Fruit fly (Drosophila melanogaster) whole organism, wandering third instar larva: ENCODE data around the gene fbl.
A peak's percentile ranks its signal among the peaks of the same experiment; 100 is the strongest.

ENCODE experiments used
- Abd-B ChIP-seq: fragments of >200 bp; optimal IDR thresholded peaks from 2 replicates; lab custom pipeline; 2017; ENCODE audit warnings: missing biosample characterization, missing genetic modification characterization
- CG32264 ChIP-seq: fragments of 200-800 bp; sonication (Bioruptor generic); optimal IDR thresholded peaks from 2 replicates; lab custom pipeline; 2016; ENCODE audit warnings: missing biosample characterization, missing genetic modification characterization
- CG9705 ChIP-seq: fragments of 200-800 bp; sonication (Bioruptor generic); optimal IDR thresholded peaks from 2 replicates; lab custom pipeline; 2018; ENCODE audit warnings: missing biosample characterization, mild to moderate bottlenecking, missing genetic modification characterization
- CrebA ChIP-seq: fragments of 200-800 bp; sonication (Bioruptor generic); optimal IDR thresholded peaks from 2 replicates; lab custom pipeline; 2016; ENCODE audit warnings: missing biosample characterization, mild to moderate bottlenecking, missing genetic modification characterization, borderline replicate concordance
- Dfd ChIP-seq: fragments of >200 bp; optimal IDR thresholded peaks from 2 replicates; lab custom pipeline; 2017; ENCODE audit warnings: missing biosample characterization, missing genetic modification characterization
- Dif ChIP-seq: fragments of 200-275, 200-300 bp; sonication (Bioruptor generic); optimal IDR thresholded peaks from 2 replicates; lab custom pipeline; 2018; ENCODE audit warnings: missing biosample characterization, missing genetic modification characterization; ENCODE audit not compliant: partially characterized antibody
- GATAd ChIP-seq: sonication (Bioruptor generic); optimal IDR thresholded peaks from 2 replicates; lab custom pipeline; 2016; ENCODE audit warnings: missing biosample characterization, missing genetic modification characterization
- HLH106 ChIP-seq: fragments of 200-800 bp; optimal IDR thresholded peaks from 3 replicates; lab custom pipeline; 2019; ENCODE audit warnings: missing biosample characterization, mild to moderate bottlenecking, missing genetic modification characterization, moderate library complexity
- Hnf4 ChIP-seq: fragments of 200-800 bp; sonication (Bioruptor generic); optimal IDR thresholded peaks from 2 replicates; lab custom pipeline; 2016; ENCODE audit warnings: missing biosample characterization, mild to moderate bottlenecking, missing genetic modification characterization
- Hr78 ChIP-seq: fragments of >200 bp; optimal IDR thresholded peaks from 2 replicates; lab custom pipeline; 2017; ENCODE audit warnings: missing biosample characterization, missing genetic modification characterization
- Hr83 ChIP-seq: fragments of 200-300 bp; sonication (Bioruptor generic); optimal IDR thresholded peaks from 2 replicates; lab custom pipeline; 2016; ENCODE audit warnings: missing biosample characterization, mild to moderate bottlenecking, missing genetic modification characterization, moderate library complexity; ENCODE audit not compliant: poor library complexity, severe bottlenecking
- Jra ChIP-seq: sonication (Bioruptor generic); optimal IDR thresholded peaks from 2 replicates; lab custom pipeline; 2016; ENCODE audit warnings: missing biosample characterization, missing genetic modification characterization
- Mio ChIP-seq: sonication (Bioruptor generic); optimal IDR thresholded peaks from 2 replicates; lab custom pipeline; 2016; ENCODE audit warnings: missing biosample characterization, missing genetic modification characterization
- Myc ChIP-seq: fragments of >200 bp; optimal IDR thresholded peaks from 2 replicates; lab custom pipeline; 2017
- N ChIP-seq: fragments of >200 bp; optimal IDR thresholded peaks from 2 replicates; lab custom pipeline; 2018; ENCODE audit warnings: missing biosample characterization, missing external identifiers, missing genetic modification characterization
- OdsH ChIP-seq: fragments of 200-800 bp; sonication (Bioruptor generic); optimal IDR thresholded peaks from 2 replicates; lab custom pipeline; 2016; ENCODE audit warnings: missing biosample characterization, mild to moderate bottlenecking, missing genetic modification characterization
- Rel ChIP-seq, 2 experiments: fragments of 200-800 bp; sonication (Bioruptor generic) in 1 of 2; optimal IDR thresholded peaks; 2 replicates in 1 of 2; 3 replicates in 1 of 2; lab custom pipeline; 2016 to 2019; ENCODE audit warnings: mild to moderate bottlenecking in 2 of 2, missing biosample characterization in 2 of 2, missing genetic modification characterization in 2 of 2, moderate library complexity in 1 of 2
- Sp1 ChIP-seq: fragments of 200-800 bp; sonication (Bioruptor generic); optimal IDR thresholded peaks from 3 replicates; lab custom pipeline; 2019; ENCODE audit warnings: missing biosample characterization, mild to moderate bottlenecking, missing genetic modification characterization, moderate library complexity
- Vsx2 ChIP-seq: fragments of 200-300, 225-300 bp; sonication (Bioruptor generic); optimal IDR thresholded peaks from 2 replicates; lab custom pipeline; 2018; ENCODE audit warnings: missing biosample characterization, missing genetic modification characterization; ENCODE audit not compliant: partially characterized antibody
- br ChIP-seq: fragments of 200-800 bp; sonication (Bioruptor generic); optimal IDR thresholded peaks from 2 replicates; lab custom pipeline; 2016; ENCODE audit warnings: missing biosample characterization, missing genetic modification characterization
- brk ChIP-seq: fragments of 200-800 bp; sonication (Bioruptor generic); optimal IDR thresholded peaks from 2 replicates; lab custom pipeline; 2016; ENCODE audit warnings: missing biosample characterization, mild to moderate bottlenecking, missing genetic modification characterization
- dl ChIP-seq, 2 experiments: fragments of 175-275, 200-275 bp in 1 of 2; fragments of 200-275 bp in 1 of 2; sonication (Bioruptor generic); optimal IDR thresholded peaks; lab custom pipeline; 2018; ENCODE audit warnings: mild to moderate bottlenecking in 2 of 2, missing biosample characterization in 2 of 2, missing genetic modification characterization in 2 of 2, moderate library complexity in 2 of 2; ENCODE audit not compliant: partially characterized antibody in 2 of 2, insufficient read depth in 1 of 2
- dmrt93B ChIP-seq: fragments of 200-800 bp; sonication (Bioruptor generic); optimal IDR thresholded peaks from 2 replicates; lab custom pipeline; 2018; ENCODE audit warnings: missing biosample characterization, mild to moderate bottlenecking, missing genetic modification characterization
- dsf ChIP-seq: sonication (Bioruptor generic); optimal IDR thresholded peaks from 2 replicates; lab custom pipeline; 2016; ENCODE audit warnings: missing biosample characterization, missing genetic modification characterization, borderline replicate concordance
- ey ChIP-seq: fragments of 200-800 bp; sonication (Bioruptor generic); optimal IDR thresholded peaks from 2 replicates; lab custom pipeline; 2016; ENCODE audit warnings: missing biosample characterization, missing genetic modification characterization
- foxo ChIP-seq, 2 experiments: fragments of 200-800 bp; sonication (Bioruptor generic); optimal IDR thresholded peaks; 2 replicates in 1 of 2; 3 replicates in 1 of 2; lab custom pipeline; 2016 to 2017; ENCODE audit warnings: missing biosample characterization in 2 of 2, missing genetic modification characterization in 2 of 2
- fru ChIP-seq: fragments of 200-800 bp; sonication (Bioruptor generic); optimal IDR thresholded peaks from 3 replicates; lab custom pipeline; 2016; ENCODE audit warnings: missing biosample characterization, mild to moderate bottlenecking, missing genetic modification characterization
- h ChIP-seq: fragments of 200-800 bp; sonication (Bioruptor generic); optimal IDR thresholded peaks from 3 replicates; lab custom pipeline; 2016; ENCODE audit warnings: missing biosample characterization, mild to moderate bottlenecking, missing genetic modification characterization
- jim ChIP-seq: fragments of 175-275, 200-325 bp; sonication (Bioruptor generic); optimal IDR thresholded peaks from 2 replicates; lab custom pipeline; 2016; ENCODE audit warnings: missing biosample characterization, mild to moderate bottlenecking, missing genetic modification characterization
- lola ChIP-seq: fragments of >200 bp; optimal IDR thresholded peaks from 2 replicates; lab custom pipeline; 2017; ENCODE audit warnings: missing biosample characterization, missing genetic modification characterization
- pan ChIP-seq: fragments of >200 bp; optimal IDR thresholded peaks from 2 replicates; lab custom pipeline; 2017
- psq ChIP-seq: fragments of 200-800 bp; sonication (Bioruptor generic); optimal IDR thresholded peaks from 3 replicates; lab custom pipeline; 2017; ENCODE audit warnings: missing biosample characterization, mild to moderate bottlenecking, missing genetic modification characterization, moderate library complexity
- rgr ChIP-seq: fragments of 200-800 bp; sonication (Bioruptor generic); optimal IDR thresholded peaks from 3 replicates; lab custom pipeline; 2016; ENCODE audit warnings: missing biosample characterization, mild to moderate bottlenecking, missing genetic modification characterization
- sage ChIP-seq: fragments of 200-800 bp; sonication (Bioruptor generic); optimal IDR thresholded peaks from 2 replicates; lab custom pipeline; 2016; ENCODE audit warnings: missing biosample characterization, mild to moderate bottlenecking, missing genetic modification characterization
- sv ChIP-seq: fragments of 200-800 bp; sonication (Bioruptor generic); optimal IDR thresholded peaks from 3 replicates; lab custom pipeline; 2016; ENCODE audit warnings: missing biosample characterization, missing genetic modification characterization
- tai ChIP-seq: sonication (Bioruptor generic); optimal IDR thresholded peaks from 2 replicates; lab custom pipeline; 2016; ENCODE audit warnings: missing biosample characterization, missing genetic modification characterization
- usp ChIP-seq: fragments of >200 bp; optimal IDR thresholded peaks from 2 replicates; lab custom pipeline; 2017; ENCODE audit warnings: missing biosample characterization, missing genetic modification characterization
- woc ChIP-seq: sonication (Bioruptor generic); optimal IDR thresholded peaks from 2 replicates; lab custom pipeline; 2016; ENCODE audit warnings: missing biosample characterization, mild to moderate bottlenecking, missing genetic modification characterization

The fbl gene

DNA sequence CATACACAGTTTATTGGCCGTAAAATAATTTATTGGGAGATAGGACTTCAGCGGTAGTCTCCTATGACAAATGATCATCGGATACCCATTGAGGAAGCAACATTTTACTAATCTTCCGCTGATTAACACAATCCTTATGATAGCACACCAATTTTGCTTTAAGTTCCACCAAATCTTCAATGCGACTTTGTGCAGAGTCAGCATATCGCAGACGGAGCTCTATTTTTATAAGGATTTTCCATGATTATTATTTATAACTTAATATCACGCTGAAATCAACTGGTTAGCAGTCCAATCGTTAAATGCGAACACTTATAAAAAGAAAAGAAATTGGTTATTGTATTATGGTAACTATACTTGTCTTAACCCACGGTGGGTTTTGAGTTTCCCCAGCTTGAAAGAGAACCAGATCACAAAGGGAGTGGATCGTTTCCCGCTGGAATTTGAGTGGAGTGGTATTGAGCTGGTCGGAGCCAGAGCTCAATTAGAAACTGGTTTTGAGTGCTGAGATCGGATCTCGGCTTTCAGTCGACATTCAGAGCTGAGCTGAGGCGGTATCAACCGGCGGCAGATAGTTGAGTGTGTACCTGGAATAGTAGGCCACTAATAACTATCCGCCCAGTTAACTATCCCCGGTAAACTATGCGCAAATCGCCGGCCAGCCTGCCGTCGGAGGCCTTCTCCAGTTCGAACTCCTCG is 17.4 kb upstream of the fbl start, which contains the start of the genes Toll-9 and in:
Gene Toll-9, minus strand, starts transcription at position 51 of the 699 bp plus-strand sequence.
Gene in, plus strand, starts transcription at position 525 of the 699 bp plus-strand sequence.
- TF ChIP-seq HLH106 (tag; lab: Kevin White, UChicago) (no peak), h (no peak), Dif (GFP tag; lab: Kevin White, UChicago) (peak; percentile 40)

DNA sequence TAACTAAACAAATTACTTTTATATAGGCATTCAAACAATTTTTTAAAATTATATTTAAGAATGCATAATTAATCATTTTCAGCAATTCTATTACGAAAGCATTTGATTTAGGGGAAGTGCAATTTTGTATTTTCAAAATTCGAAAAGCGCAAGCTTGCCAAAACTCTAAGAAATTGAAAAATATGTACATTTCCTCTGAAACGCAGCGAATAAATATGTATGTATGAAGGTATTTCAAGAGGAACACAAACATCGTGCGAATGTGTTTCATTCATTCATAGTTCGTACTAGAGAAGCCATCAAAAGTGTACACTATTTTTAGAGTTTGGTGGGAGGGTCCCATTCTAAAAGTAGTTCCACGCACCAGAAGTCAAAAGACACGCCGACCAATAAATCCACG is 14.2 kb upstream of the fbl start, which contains the start of gene CG13247:
Gene CG13247, plus strand, starts transcription at position 301 of the 400 bp plus-strand sequence.
- no peak for TF ChIP-seq sage (GFP tag; lab: Kevin White, UChicago)
- TF ChIP-seq h = no peak
- no peak for TF ChIP-seq N (GFP tag; lab: Kevin White, UChicago)
- no peak for TF ChIP-seq Dif (GFP tag; lab: Kevin White, UChicago)

DNA sequence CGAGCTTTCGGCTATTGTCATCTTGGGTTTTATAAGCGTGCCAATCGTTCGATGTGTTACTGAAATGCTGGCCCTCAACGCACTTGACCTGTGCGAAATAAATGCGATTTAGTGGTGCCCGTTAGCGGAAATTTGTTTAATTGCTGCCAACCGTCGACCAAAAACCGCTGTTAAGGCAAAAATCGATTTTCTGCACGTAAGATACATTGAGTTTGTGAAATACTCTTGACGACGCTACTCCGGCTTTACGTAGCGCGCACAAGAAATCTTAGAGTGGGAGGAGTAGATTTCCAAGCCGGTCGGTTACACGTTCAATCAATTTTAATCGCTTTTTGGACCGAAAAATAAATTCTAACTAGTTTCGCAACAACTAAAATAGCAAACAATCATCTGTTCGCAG is 8.8 kb upstream of the fbl start:
- no peak for TF ChIP-seq ey
- TF ChIP-seq Myc (lab: Kevin White, UChicago) = no peak

DNA sequence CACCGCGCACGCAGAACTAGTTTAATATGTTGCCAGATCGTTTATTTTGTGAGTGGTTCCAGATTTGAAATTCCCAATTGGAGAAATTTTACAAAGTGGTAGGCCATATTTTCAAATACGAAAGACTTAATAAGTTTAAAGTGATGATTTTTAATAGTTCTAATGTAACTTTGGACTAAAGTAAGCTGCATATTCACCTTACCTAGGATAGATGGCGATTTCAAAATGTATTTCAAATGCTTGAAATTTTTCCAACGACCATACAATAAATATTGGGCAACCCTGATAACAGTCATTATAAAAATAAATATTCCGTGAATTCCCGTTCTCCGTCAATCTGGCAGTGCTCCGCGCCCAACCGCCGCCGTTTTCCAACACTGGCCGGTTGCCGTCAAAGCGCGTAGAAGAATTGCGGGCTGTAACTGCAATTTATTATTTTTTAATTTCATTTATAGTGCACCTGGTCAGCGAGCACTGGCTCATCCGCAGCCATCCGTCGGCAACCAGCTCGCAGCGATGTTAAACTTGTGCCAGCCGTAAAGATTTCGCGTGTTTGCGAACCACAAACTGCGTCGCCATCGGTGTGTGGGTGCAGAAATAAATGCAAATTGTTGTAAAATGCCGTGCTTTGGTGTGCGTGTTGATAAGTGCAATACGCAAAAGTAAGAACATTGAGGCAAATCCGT is 8.2 kb upstream of the fbl start, which contains the start of the genes Ide and RhoBTB:
Gene Ide, minus strand, starts transcription at position 19 of the 686 bp plus-strand sequence.
Gene RhoBTB, plus strand, starts transcription at position 365 of the 686 bp plus-strand sequence.
- TF ChIP-seq dmrt93B (GFP tag; lab: Kevin White, UChicago) (peak; percentile 66), Rel (GFP tag; optimal IDR thresholded peaks at IDR 0.05; lab: Kevin White, UChicago) (no peak), Rel (tag; optimal IDR thresholded peaks at IDR 0.05; lab: Kevin White, UChicago) (peak; percentile 98), psq (GFP tag; lab: Kevin White, UChicago) (peak; percentile 69), foxo (GFP tag; optimal IDR thresholded peaks at IDR 0.05; lab: Kevin White, UChicago) (peak; percentile 26 to 89), woc (GFP tag; lab: Kevin White, UChicago) (peak; percentile 83), lola (GFP tag; lab: Kevin White, UChicago) (no peak), N (GFP tag; lab: Kevin White, UChicago) (no peak), jim (no peak), HLH106 (tag; lab: Kevin White, UChicago) (peak; percentile 91), ey (peak; percentile 86), GATAd (GFP tag; lab: Kevin White, UChicago) (peak; percentile 33), Dfd (GFP tag; lab: Kevin White, UChicago) (no peak), Sp1 (GFP tag; lab: Kevin White, UChicago) (peak; percentile 77), Vsx2 (no peak), CrebA (GFP tag; lab: Kevin White, UChicago) (no peak), Myc (lab: Kevin White, UChicago) (no peak), pan (lab: Kevin White, UChicago) (no peak), Dif (GFP tag; lab: Kevin White, UChicago) (no peak), Abd-B (GFP tag; lab: Kevin White, UChicago) (no peak), CG32264 (GFP tag; lab: Kevin White, UChicago) (peak; percentile 25), Jra (GFP tag; lab: Kevin White, UChicago) (no peak), dsf (GFP tag; lab: Kevin White, UChicago) (no peak), dl (GFP tag; optimal IDR thresholded peaks at IDR 0.05; lab: Kevin White, UChicago; ENCODE audit: insufficient read depth in 1 of 2, partially characterized antibody in 2 of 2) (no peak), sage (GFP tag; lab: Kevin White, UChicago) (no peak), Hr83 (GFP tag; lab: Kevin White, UChicago) (peak; percentile 37), CG9705 (peak; percentile 86), h (peak; percentile 83), tai (GFP tag; lab: Kevin White, UChicago) (no peak), fru (peak; percentile 84), rgr (GFP tag; lab: Kevin White, UChicago) (peak; percentile 83), br (GFP tag; lab: Kevin White, UChicago) (peak; percentile 81), Mio (no peak), sv (GFP tag; lab: Kevin White, UChicago) (peak; percentile 86), Hnf4 (peak; percentile 66), Hr78 (GFP tag; lab: Kevin White, UChicago) (no peak), usp (GFP tag; lab: Kevin White, UChicago) (no peak), brk (GFP tag; lab: Kevin White, UChicago) (no peak), OdsH (GFP tag; lab: Kevin White, UChicago) (peak; percentile 58)
